Worm (Caenorhabditis elegans) whole organism, L2 larva: Measurements from ENCODE around the gene D1022.2.

Experiments
- C34F6.9 ChIP-seq: fragments of 150-350 bp; optimal IDR thresholded peaks from 2 replicates; lab custom pipeline; 2014; ENCODE audit warnings: missing biosample characterization, missing genetic modification characterization
- F13H6.1 ChIP-seq: sonication (generic microtip); optimal IDR thresholded peaks from 2 replicates; lab custom pipeline; 2016; ENCODE audit warnings: missing genetic modification characterization, missing compliant biosample characterization
- R02D3.7 ChIP-seq: fragments of 150-350 bp; optimal IDR thresholded peaks from 2 replicates; lab custom pipeline; 2014; ENCODE audit warnings: missing biosample characterization, missing genetic modification characterization
- Y55F3AM.14 ChIP-seq: fragments of 200-800 bp; sonication (Bioruptor generic); optimal IDR thresholded peaks from 2 replicates; lab custom pipeline; 2018; ENCODE audit warnings: mild to moderate bottlenecking, missing genetic modification characterization, missing compliant biosample characterization
- ZK546.5 ChIP-seq: sonication (generic microtip); optimal IDR thresholded peaks from 2 replicates; lab custom pipeline; 2017; ENCODE audit warnings: missing biosample characterization, missing genetic modification characterization
- alr-1 ChIP-seq: fragments of 150-350 bp; optimal IDR thresholded peaks from 2 replicates; lab custom pipeline; 2014; ENCODE audit warnings: missing biosample characterization, missing genetic modification characterization
- aly-2 ChIP-seq: fragments of 150-350 bp; optimal IDR thresholded peaks from 2 replicates; lab custom pipeline; 2014; ENCODE audit warnings: missing biosample characterization, missing genetic modification characterization
- ama-1 ChIP-seq: fragments of 150-350 bp; optimal IDR thresholded peaks from 2 replicates; lab custom pipeline; 2018; ENCODE audit warnings: inconsistent platforms
- blmp-1 ChIP-seq: sonication (generic microtip); optimal IDR thresholded peaks from 2 replicates; lab custom pipeline; 2017; ENCODE audit warnings: missing genetic modification characterization, mild to moderate bottlenecking, missing compliant biosample characterization, antibody characterized with exemption, moderate library complexity; ENCODE audit not compliant: insufficient read depth
- ceh-16 ChIP-seq: fragments of 150-350 bp; optimal IDR thresholded peaks from 2 replicates; lab custom pipeline; 2014; ENCODE audit warnings: missing biosample characterization, missing genetic modification characterization
- ceh-82 ChIP-seq: fragments of 150-350 bp; optimal IDR thresholded peaks from 2 replicates; lab custom pipeline; 2014; ENCODE audit warnings: missing biosample characterization, missing genetic modification characterization
- crh-2 ChIP-seq: sonication (generic microtip); optimal IDR thresholded peaks from 2 replicates; lab custom pipeline; 2017; ENCODE audit warnings: missing biosample characterization, missing genetic modification characterization
- dmd-4 ChIP-seq: sonication (generic microtip); optimal IDR thresholded peaks from 2 replicates; lab custom pipeline; 2017; ENCODE audit warnings: missing biosample characterization, missing genetic modification characterization
- egl-27 ChIP-seq: sonication (generic microtip); optimal IDR thresholded peaks from 3 replicates; lab custom pipeline; 2017; ENCODE audit warnings: missing biosample characterization, missing genetic modification reagents, missing genetic modification characterization
- elt-1 ChIP-seq: fragments of 150-350 bp; optimal IDR thresholded peaks from 2 replicates; lab custom pipeline; 2014; ENCODE audit warnings: missing biosample characterization, missing genetic modification characterization
- elt-3 ChIP-seq: sonication (generic microtip); optimal IDR thresholded peaks from 2 replicates; lab custom pipeline; 2017; ENCODE audit warnings: missing biosample characterization, missing genetic modification characterization
- fos-1 ChIP-seq: fragments of 150-350 bp; optimal IDR thresholded peaks from 2 replicates; lab custom pipeline; 2014; ENCODE audit warnings: missing biosample characterization, missing genetic modification characterization
- gmeb-1 ChIP-seq: fragments of 150-350 bp; optimal IDR thresholded peaks from 2 replicates; lab custom pipeline; 2014; ENCODE audit warnings: missing biosample characterization, missing genetic modification characterization
- lin-11 ChIP-seq: fragments of 150-350 bp; sonication (generic microtip); optimal IDR thresholded peaks from 2 replicates; lab custom pipeline; 2014; ENCODE audit warnings: missing biosample characterization, missing genetic modification characterization, inconsistent platforms, mixed read lengths
- lin-13 ChIP-seq: fragments of 150-350 bp; optimal IDR thresholded peaks from 2 replicates; lab custom pipeline; 2014; ENCODE audit warnings: missing biosample characterization, missing genetic modification reagents, missing genetic modification characterization
- lin-39 ChIP-seq: fragments of 150-350 bp; optimal IDR thresholded peaks from 2 replicates; lab custom pipeline; 2014; ENCODE audit warnings: missing biosample characterization, missing genetic modification reagents, missing genetic modification characterization
- lsy-2 ChIP-seq, 2 experiments: fragments of 150-350 bp in 1 of 2; sonication (generic microtip) in 1 of 2; optimal IDR thresholded peaks; 2 replicates each; lab custom pipeline; 2014 to 2017; ENCODE audit warnings: missing biosample characterization in 2 of 2, missing genetic modification characterization in 2 of 2
- mab-5 ChIP-seq: fragments of 150-350 bp; optimal IDR thresholded peaks from 2 replicates; lab custom pipeline; 2014; ENCODE audit warnings: missing biosample characterization, missing genetic modification characterization
- mbf-1 ChIP-seq: sonication (generic microtip); optimal IDR thresholded peaks from 2 replicates; lab custom pipeline; 2017; ENCODE audit warnings: missing biosample characterization, missing genetic modification characterization
- mdl-1 ChIP-seq, 2 experiments: fragments of 150-350 bp in 1 of 2; sonication (generic microtip) in 1 of 2; optimal IDR thresholded peaks; 2 replicates each; lab custom pipeline; 2017; ENCODE audit warnings: missing biosample characterization in 2 of 2, missing genetic modification characterization in 2 of 2
- nhr-10 ChIP-seq: sonication (generic microtip); optimal IDR thresholded peaks from 2 replicates; lab custom pipeline; 2017; ENCODE audit warnings: missing biosample characterization, missing genetic modification characterization
- nhr-11 ChIP-seq: fragments of 150-350 bp; optimal IDR thresholded peaks from 2 replicates; lab custom pipeline; 2014; ENCODE audit warnings: missing biosample characterization, missing genetic modification characterization
- nhr-12 ChIP-seq: fragments of 150-350 bp; optimal IDR thresholded peaks from 2 replicates; lab custom pipeline; 2014; ENCODE audit warnings: missing biosample characterization, missing genetic modification characterization
- nhr-129 ChIP-seq: fragments of 150-350 bp; optimal IDR thresholded peaks from 2 replicates; lab custom pipeline; 2014; ENCODE audit warnings: missing biosample characterization, missing genetic modification characterization
- nhr-21 ChIP-seq: fragments of 150-350 bp; optimal IDR thresholded peaks from 2 replicates; lab custom pipeline; 2014; ENCODE audit warnings: missing biosample characterization, missing genetic modification characterization
- nhr-23 ChIP-seq: fragments of 150-350 bp; optimal IDR thresholded peaks from 2 replicates; lab custom pipeline; 2014; ENCODE audit warnings: missing biosample characterization, missing genetic modification reagents, missing genetic modification characterization
- nhr-237 ChIP-seq: fragments of 150-350 bp; optimal IDR thresholded peaks from 2 replicates; lab custom pipeline; 2014; ENCODE audit warnings: missing biosample characterization, missing genetic modification characterization
- nhr-25 ChIP-seq: fragments of 150-350 bp; sonication (generic microtip); optimal IDR thresholded peaks from 3 replicates; lab custom pipeline; 2014; ENCODE audit warnings: missing biosample characterization, missing genetic modification characterization
- nhr-6 ChIP-seq: fragments of 150-350 bp; optimal IDR thresholded peaks from 2 replicates; lab custom pipeline; 2014; ENCODE audit warnings: missing biosample characterization, missing genetic modification characterization
- nhr-77 ChIP-seq: fragments of 150-350 bp; optimal IDR thresholded peaks from 2 replicates; lab custom pipeline; 2014; ENCODE audit warnings: missing biosample characterization, missing genetic modification characterization
- peb-1 ChIP-seq: fragments of 150-350 bp; optimal IDR thresholded peaks from 2 replicates; lab custom pipeline; 2014; ENCODE audit warnings: missing biosample characterization, missing genetic modification characterization
- sem-4 ChIP-seq: fragments of 150-350 bp; optimal IDR thresholded peaks from 2 replicates; lab custom pipeline; 2014; ENCODE audit warnings: missing biosample characterization, missing genetic modification reagents, missing genetic modification characterization
- skn-1 ChIP-seq: sonication (generic microtip); optimal IDR thresholded peaks from 2 replicates; lab custom pipeline; 2017; ENCODE audit warnings: missing biosample characterization, missing genetic modification characterization
- sma-3 ChIP-seq: sonication (generic microtip); optimal IDR thresholded peaks from 2 replicates; lab custom pipeline; 2016; ENCODE audit warnings: missing genetic modification reagents, missing genetic modification characterization, missing compliant biosample characterization
- sma-9 ChIP-seq, 2 experiments: fragments of 150-350 bp in 1 of 2; sonication (generic microtip) in 1 of 2; optimal IDR thresholded peaks; 2 replicates each; lab custom pipeline; 2014 to 2016; ENCODE audit warnings: missing genetic modification characterization in 2 of 2, mild to moderate bottlenecking in 1 of 2, missing biosample characterization in 1 of 2, missing compliant biosample characterization in 1 of 2, missing genetic modification reagents in 1 of 2, moderate library complexity in 1 of 2
- snpc-4 ChIP-seq: fragments of 150-350 bp; optimal IDR thresholded peaks from 2 replicates; lab custom pipeline; 2014; ENCODE audit warnings: missing biosample characterization, missing genetic modification characterization
- unc-39 ChIP-seq: fragments of 150-350 bp; optimal IDR thresholded peaks from 2 replicates; lab custom pipeline; 2014; ENCODE audit warnings: missing biosample characterization, missing genetic modification characterization
- unc-55 ChIP-seq: fragments of 150-350 bp; sonication (generic microtip); optimal IDR thresholded peaks from 3 replicates; lab custom pipeline; 2014; ENCODE audit warnings: missing biosample characterization, missing genetic modification reagents, missing genetic modification characterization
- unc-62 ChIP-seq: fragments of 150-350 bp; optimal IDR thresholded peaks from 2 replicates; lab custom pipeline; 2014; ENCODE audit warnings: missing biosample characterization, missing genetic modification reagents, missing genetic modification characterization
- zag-1 ChIP-seq: fragments of 150-350 bp; optimal IDR thresholded peaks from 2 replicates; lab custom pipeline; 2014; ENCODE audit warnings: missing biosample characterization, missing genetic modification characterization
- ztf-1 ChIP-seq: fragments of 200-800 bp; sonication (Bioruptor generic); conservative IDR thresholded peaks from 2 replicates; pipeline ENCODE4 v1.3.6; 2022; ENCODE audit warnings: missing genetic modification characterization, missing compliant biosample characterization
- ztf-11 ChIP-seq: sonication (generic microtip); optimal IDR thresholded peaks from 2 replicates; lab custom pipeline; 2017; ENCODE audit warnings: missing biosample characterization, missing genetic modification characterization
- ztf-4 ChIP-seq: fragments of 150-350 bp; optimal IDR thresholded peaks from 2 replicates; lab custom pipeline; 2014; ENCODE audit warnings: missing biosample characterization, missing genetic modification characterization

The D1022.2 gene

ce11 chrII:7465519-7465918 is 6.2 kb downstream of the D1022.2 start, which contains the start of gene sro-1:
Gene sro-1, minus strand, starts transcription at chrII:7465619.
- TF ChIP-seq unc-55 (GFP tag; lab: Kevin White, UChicago) (peak; percentile 8), nhr-77 (tag; lab: Kevin White, UChicago) (no peak)

ce11 chrII:7469318-7469717 is 10.0 kb downstream of the D1022.2 start:
- TF ChIP-seq fos-1, result no peak
- no peak for TF ChIP-seq ceh-16 (tag; lab: Kevin White, UChicago)
- TF ChIP-seq blmp-1, result no peak

- TF ChIP-seq blmp-1 (peak; percentile 47), peb-1 (tag; lab: Kevin White, UChicago) (no peak), crh-2 (tag; lab: Kevin White, UChicago) (peak; percentile 77), nhr-129 (tag; lab: Kevin White, UChicago) (peak; percentile 84), egl-27 (tag; lab: Kevin White, UChicago) (peak; percentile 52), snpc-4 (tag; lab: Kevin White, UChicago) (peak; percentile 33), unc-55 (GFP tag; lab: Kevin White, UChicago) (peak; percentile 80), nhr-25 (tag; lab: Kevin White, UChicago) (peak; percentile 83), sma-3 (GFP tag; lab: Kevin White, UChicago) (peak; percentile 95), sem-4 (tag; lab: Kevin White, UChicago) (peak; percentile 80), fos-1 (peak; percentile 68), lin-11 (tag; lab: Kevin White, UChicago) (peak; percentile 89), R02D3.7 (no peak), nhr-77 (tag; lab: Kevin White, UChicago) (peak; percentile 28), nhr-21 (tag; lab: Kevin White, UChicago) (peak; percentile 79), elt-1 (no peak), elt-3 (tag; lab: Kevin White, UChicago) (no peak), lsy-2 (tag; optimal IDR thresholded peaks at IDR 0.05; lab: Kevin White, UChicago) (peak; percentile 58 to 87), nhr-11 (tag; lab: Kevin White, UChicago) (no peak), nhr-23 (no peak), lin-39 (tag; lab: Kevin White, UChicago) (no peak), sma-9 (GFP tag; optimal IDR thresholded peaks at IDR 0.05; lab: Kevin White, UChicago) (peak; percentile 60), sma-9 (tag; optimal IDR thresholded peaks at IDR 0.05; lab: Kevin White, UChicago) (no peak), gmeb-1 (tag; lab: Kevin White, UChicago) (peak; percentile 72), ceh-16 (tag; lab: Kevin White, UChicago) (no peak), mab-5 (peak; percentile 55), zag-1 (tag; lab: Kevin White, UChicago) (peak; percentile 37), C34F6.9 (peak; percentile 81), F13H6.1 (peak; percentile 92), mdl-1 (tag; optimal IDR thresholded peaks at IDR 0.05; lab: Kevin White, UChicago) (peak in 1 of 2 experiments; percentile 52), nhr-12 (no peak), lin-13 (GFP tag; lab: Kevin White, UChicago) (peak; percentile 78), ztf-11 (no peak), Y55F3AM.14 (GFP tag; lab: Kevin White, UChicago) (peak; percentile 71), skn-1 (no peak), ztf-4 (peak; percentile 0), mbf-1 (tag; lab: Kevin White, UChicago) (no peak), unc-39 (tag; lab: Kevin White, UChicago) (no peak), nhr-10 (no peak), ama-1 (no peak), nhr-6 (tag; lab: Kevin White, UChicago) (peak; percentile 59), aly-2 (tag; lab: Kevin White, UChicago) (no peak), unc-62 (no peak), alr-1 (no peak), ZK546.5 (tag; lab: Kevin White, UChicago) (no peak), nhr-237 (tag; lab: Kevin White, UChicago) (peak; percentile 41), ztf-1 (GFP tag; lab: Robert Waterston, UW) (no peak), dmd-4 (no peak), ceh-82 (tag; lab: Kevin White, UChicago) (no peak)
Observed at ce11 chrII:7478487-7479234, 19.4 kb downstream of the D1022.2 start, which contains the start of the genes aka-1 and ubc-6. Gene aka-1, minus strand, starts transcription at chrII:7478537. Gene ubc-6, plus strand, starts transcription at chrII:7479187.
